Fruit fly (Drosophila melanogaster) S2 (cell line): ENCODE measurements around the gene Gclc.
A peak's percentile ranks its signal among the peaks of the same experiment; 100 is the strongest.

Experiments used
- CG8478 ChIP-seq: fragments of >200 bp; optimal IDR thresholded peaks from 2 replicates; lab custom pipeline; 2018
- CTCF ChIP-seq, 2 experiments: fragments of >200 bp; optimal IDR thresholded peaks; 2 replicates each; lab custom pipeline; 2018

Gclc gene

dm6 chrX:8087113-8087512 is 28.8 kb downstream of the Gclc start, which contains the start of gene CG2256:
Gene CG2256, minus strand, starts transcription at chrX:8087213.
- TF ChIP-seq CTCF (optimal IDR thresholded peaks at IDR 0.05; lab: Kevin White, UChicago) (no peak), CG8478 (lab: Kevin White, UChicago) (no peak)

- no peak for TF ChIP-seq CG8478 (lab: Kevin White, UChicago)
- no peak for TF ChIP-seq CTCF (optimal IDR thresholded peaks at IDR 0.05; lab: Kevin White, UChicago)
Measured at dm6 chrX:8081427-8082185, 34.3 kb downstream of the Gclc start, which contains the start of gene Ldsdh1. Gene Ldsdh1, minus strand, starts transcription at chrX:8081605.

- TF ChIP-seq CG8478 (lab: Kevin White, UChicago) (no peak), CTCF (optimal IDR thresholded peaks at IDR 0.05; lab: Kevin White, UChicago) (no peak)
Measured at dm6 chrX:8080174-8080573, 35.8 kb downstream of the Gclc start.

dm6 chrX:8075300-8075927 is 40.5 kb downstream of the Gclc start, which contains the start of the genes Upf2 and CG1571:
Gene Upf2, minus strand, starts transcription at chrX:8075466.
Gene CG1571, plus strand, starts transcription at chrX:8075877.
- no peak for TF ChIP-seq CTCF (optimal IDR thresholded peaks at IDR 0.05; lab: Kevin White, UChicago)
- TF ChIP-seq CG8478 (lab: Kevin White, UChicago), result no peak

DNA sequence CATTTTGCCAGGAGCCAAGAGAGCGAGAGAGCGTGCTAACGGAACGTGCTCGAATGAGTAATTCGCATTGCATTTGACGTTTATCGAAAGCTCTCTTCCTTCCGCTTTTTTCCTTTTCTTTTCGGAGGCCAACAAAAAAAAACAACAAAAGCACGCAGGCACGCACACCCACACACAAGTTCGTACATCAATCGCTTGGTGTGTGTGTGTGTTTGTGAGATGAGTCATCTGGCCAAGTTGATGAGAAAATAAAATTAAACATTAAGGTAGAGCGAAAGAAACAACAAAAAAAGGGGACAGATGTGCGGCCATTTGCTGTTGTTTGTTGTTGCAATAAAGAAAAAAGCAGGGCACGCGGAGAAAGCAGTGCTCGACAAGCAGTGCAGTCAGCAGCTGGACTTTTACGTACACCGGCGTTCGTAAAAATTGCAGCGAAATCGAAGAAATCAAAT is 52.7 kb downstream of the Gclc start:
- no peak for TF ChIP-seq CG8478 (lab: Kevin White, UChicago)
- TF ChIP-seq CTCF (optimal IDR thresholded peaks at IDR 0.05; lab: Kevin White, UChicago), result no peak

DNA sequence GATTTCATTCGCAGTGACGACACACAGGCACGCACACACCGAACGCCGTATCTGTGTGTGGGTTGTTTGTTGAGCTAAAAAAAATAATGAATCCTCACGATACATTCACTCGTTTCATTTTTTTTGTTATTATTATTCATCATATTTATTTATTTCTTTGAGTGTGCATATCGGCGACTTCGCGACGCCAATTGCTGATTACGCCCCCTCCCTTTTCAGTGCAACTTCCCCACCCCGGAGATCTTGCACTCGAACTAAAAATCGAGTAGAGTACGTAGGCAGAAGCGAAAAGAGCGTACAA is 53.8 kb downstream of the Gclc start:
- no peak for TF ChIP-seq CG8478 (lab: Kevin White, UChicago)
- TF ChIP-seq CTCF (optimal IDR thresholded peaks at IDR 0.05; lab: Kevin White, UChicago), result no peak

- TF ChIP-seq CG8478 (lab: Kevin White, UChicago), result no peak
- peak; percentile 66 for TF ChIP-seq CTCF (optimal IDR thresholded peaks at IDR 0.05; lab: Kevin White, UChicago)
Measured at dm6 chrX:8061392-8062179, 54.4 kb downstream of the Gclc start, which contains the start of gene mys. Gene mys, plus strand, starts transcription at chrX:8061645.

- peak; percentile 14 for TF ChIP-seq CG8478 (lab: Kevin White, UChicago)
- TF ChIP-seq CTCF (optimal IDR thresholded peaks at IDR 0.05; lab: Kevin White, UChicago), result peak in 1 of 2 experiments; percentile 39
Measured at dm6 chrX:8060921-8061270, 55.1 kb downstream of the Gclc start.

dm6 chrX:8060148-8060920 is 55.6 kb downstream of the Gclc start:
- TF ChIP-seq CTCF (optimal IDR thresholded peaks at IDR 0.05; lab: Kevin White, UChicago), result no peak

DNA sequence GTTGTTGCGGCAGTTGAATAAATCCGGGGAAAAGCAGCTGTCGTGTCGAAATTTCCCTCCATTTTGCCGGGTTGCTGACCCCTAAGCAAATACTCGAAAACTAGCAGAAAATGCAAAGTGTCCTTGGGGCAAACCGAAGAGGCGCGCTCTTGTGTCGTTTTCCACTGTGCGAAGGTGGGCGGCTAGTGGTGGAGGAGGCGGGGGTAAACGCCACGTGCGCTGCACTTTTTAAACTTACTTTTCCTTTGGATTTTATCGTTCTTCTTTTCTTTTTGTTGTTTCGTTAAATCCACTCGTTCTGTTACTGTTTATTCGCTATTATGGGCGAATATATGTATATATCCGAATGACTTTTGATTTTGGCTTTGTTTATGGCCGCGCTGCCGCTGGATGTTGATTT is 56.3 kb downstream of the Gclc start:
- no peak for TF ChIP-seq CG8478 (lab: Kevin White, UChicago)
- TF ChIP-seq CTCF (optimal IDR thresholded peaks at IDR 0.05; lab: Kevin White, UChicago), result no peak

- TF ChIP-seq CTCF (optimal IDR thresholded peaks at IDR 0.05; lab: Kevin White, UChicago) (no peak), CG8478 (lab: Kevin White, UChicago) (no peak)
Measured at dm6 chrX:8058446-8058900, 57.5 kb downstream of the Gclc start.

DNA sequence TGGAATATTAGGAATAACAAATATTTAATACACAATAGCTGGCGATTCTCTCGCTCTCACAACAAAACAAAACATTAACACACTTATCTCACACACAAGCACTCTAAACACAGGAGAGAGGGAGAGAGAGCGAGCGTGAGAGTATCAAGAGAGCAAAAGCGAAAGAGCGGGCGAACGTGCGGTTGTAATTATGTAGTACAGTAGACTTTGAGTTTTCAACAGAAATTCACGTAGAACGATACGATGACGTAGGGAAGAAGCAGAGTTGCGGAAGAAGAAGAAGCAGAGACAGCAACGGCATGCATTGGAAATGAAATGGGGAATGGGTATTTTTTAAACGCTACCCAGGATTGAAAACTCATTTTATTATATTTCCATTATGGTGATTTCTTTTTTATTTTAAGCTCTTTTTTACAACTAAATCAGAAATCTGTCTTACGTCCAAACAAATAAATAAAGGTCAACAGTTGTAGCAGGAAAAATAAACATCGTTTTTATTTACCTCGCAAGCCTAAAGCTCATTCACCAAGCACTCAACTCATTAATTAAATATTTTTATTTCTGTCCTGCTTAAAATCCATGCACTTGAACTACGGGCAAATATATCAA is 58.0 kb downstream of the Gclc start:
- TF ChIP-seq CG8478 (lab: Kevin White, UChicago) (no peak), CTCF (optimal IDR thresholded peaks at IDR 0.05; lab: Kevin White, UChicago) (no peak)

- TF ChIP-seq CTCF (optimal IDR thresholded peaks at IDR 0.05; lab: Kevin White, UChicago), result no peak
Measured at dm6 chrX:8057299-8057730, 58.6 kb downstream of the Gclc start.
